Worm (Caenorhabditis elegans) whole organism, L3 larva: ENCODE data around the gene unc-50.

Experiments
- R02D3.7 ChIP-seq: fragments of 150-350 bp; optimal IDR thresholded peaks from 2 replicates; lab custom pipeline; 2014; ENCODE audit warnings: missing biosample characterization, missing genetic modification characterization
- ZK546.5 ChIP-seq: sonication (generic microtip); optimal IDR thresholded peaks from 2 replicates; lab custom pipeline; 2017; ENCODE audit warnings: missing biosample characterization, missing genetic modification characterization
- aly-2 ChIP-seq: fragments of 150-350 bp; optimal IDR thresholded peaks from 2 replicates; lab custom pipeline; 2014; ENCODE audit warnings: missing biosample characterization, missing genetic modification characterization
- ceh-16 ChIP-seq: sonication (generic microtip); optimal IDR thresholded peaks from 2 replicates; lab custom pipeline; 2017; ENCODE audit warnings: missing biosample characterization, missing genetic modification characterization
- ceh-28 ChIP-seq: fragments of 150-350 bp; optimal IDR thresholded peaks from 2 replicates; lab custom pipeline; 2014; ENCODE audit warnings: missing biosample characterization, missing genetic modification reagents, missing genetic modification characterization
- ceh-82 ChIP-seq: fragments of 150-350 bp; optimal IDR thresholded peaks from 2 replicates; lab custom pipeline; 2014; ENCODE audit warnings: missing biosample characterization, missing genetic modification characterization
- ceh-9 ChIP-seq: sonication (generic microtip); optimal IDR thresholded peaks from 2 replicates; lab custom pipeline; 2018; ENCODE audit warnings: missing biosample characterization, missing genetic modification characterization
- daf-12 ChIP-seq: fragments of 150-350 bp; optimal IDR thresholded peaks from 2 replicates; lab custom pipeline; 2014; ENCODE audit warnings: missing biosample characterization, missing genetic modification reagents, missing genetic modification characterization
- egl-27 ChIP-seq: sonication (generic microtip); optimal IDR thresholded peaks from 4 replicates; lab custom pipeline; 2017; ENCODE audit warnings: missing biosample characterization, missing genetic modification reagents, missing genetic modification characterization
- egl-5 ChIP-seq: fragments of 150-350 bp; optimal IDR thresholded peaks from 2 replicates; lab custom pipeline; 2017; ENCODE audit warnings: missing biosample characterization, missing genetic modification reagents, missing genetic modification characterization, inconsistent platforms
- elt-1 ChIP-seq: fragments of 150-350 bp; optimal IDR thresholded peaks from 2 replicates; lab custom pipeline; 2014; ENCODE audit warnings: missing biosample characterization, missing genetic modification characterization
- elt-3 ChIP-seq, 3 experiments: fragments of 150-350 bp in 1 of 3; sonication (generic microtip) in 2 of 3; optimal IDR thresholded peaks; 2 replicates in 2 of 3; 4 replicates in 1 of 3; lab custom pipeline; 2014 to 2017; ENCODE audit warnings: missing biosample characterization in 3 of 3, missing genetic modification characterization in 3 of 3
- eor-1 ChIP-seq, 2 experiments: fragments of 150-350 bp; optimal IDR thresholded peaks; 2 replicates each; lab custom pipeline; 2014 to 2018; ENCODE audit warnings: missing biosample characterization in 2 of 2, missing genetic modification characterization in 2 of 2
- fkh-10 ChIP-seq: sonication (generic microtip); optimal IDR thresholded peaks from 2 replicates; lab custom pipeline; 2017; ENCODE audit warnings: missing biosample characterization, missing genetic modification reagents, missing genetic modification characterization
- fkh-2 ChIP-seq: fragments of 150-350 bp; optimal IDR thresholded peaks from 2 replicates; lab custom pipeline; 2014; ENCODE audit warnings: missing biosample characterization, missing genetic modification reagents, missing genetic modification characterization
- fos-1 ChIP-seq: fragments of 150-350 bp; optimal IDR thresholded peaks from 2 replicates; lab custom pipeline; 2014; ENCODE audit warnings: missing biosample characterization, missing genetic modification characterization
- hmg-11 ChIP-seq: sonication (generic microtip); optimal IDR thresholded peaks from 2 replicates; lab custom pipeline; 2016; ENCODE audit warnings: missing genetic modification characterization, missing compliant biosample characterization
- jun-1 ChIP-seq: fragments of 150-350 bp; optimal IDR thresholded peaks from 2 replicates; lab custom pipeline; 2014; ENCODE audit warnings: missing biosample characterization, missing genetic modification reagents, missing genetic modification characterization
- lin-39 ChIP-seq: fragments of 150-350 bp; optimal IDR thresholded peaks from 2 replicates; lab custom pipeline; 2018; ENCODE audit warnings: missing biosample characterization, missing genetic modification reagents, missing genetic modification characterization
- lsy-12 ChIP-seq: sonication (generic microtip); optimal IDR thresholded peaks from 2 replicates; lab custom pipeline; 2016; ENCODE audit warnings: mild to moderate bottlenecking, missing genetic modification characterization, missing compliant biosample characterization
- mml-1 ChIP-seq: fragments of 150-350 bp; sonication (generic microtip); optimal IDR thresholded peaks from 3 replicates; lab custom pipeline; 2014; ENCODE audit warnings: missing biosample characterization, missing genetic modification characterization
- nhr-12 ChIP-seq: fragments of 150-350 bp; optimal IDR thresholded peaks from 2 replicates; lab custom pipeline; 2014; ENCODE audit warnings: missing biosample characterization, missing genetic modification characterization
- nhr-23 ChIP-seq: fragments of 150-350 bp; optimal IDR thresholded peaks from 2 replicates; lab custom pipeline; 2014; ENCODE audit warnings: missing biosample characterization, missing genetic modification reagents, missing genetic modification characterization
- nhr-237 ChIP-seq: fragments of 150-350 bp; optimal IDR thresholded peaks from 2 replicates; lab custom pipeline; 2014; ENCODE audit warnings: missing biosample characterization, missing genetic modification characterization
- nhr-25 ChIP-seq: sonication (generic microtip); optimal IDR thresholded peaks from 2 replicates; lab custom pipeline; 2017; ENCODE audit warnings: missing biosample characterization, missing genetic modification characterization
- nhr-28 ChIP-seq: fragments of 150-350 bp; optimal IDR thresholded peaks from 2 replicates; lab custom pipeline; 2014; ENCODE audit warnings: missing biosample characterization, missing genetic modification characterization
- nhr-43 ChIP-seq: sonication (generic microtip); optimal IDR thresholded peaks from 2 replicates; lab custom pipeline; 2016; ENCODE audit warnings: mild to moderate bottlenecking, missing genetic modification characterization, missing compliant biosample characterization; ENCODE audit not compliant: poor library complexity, severe bottlenecking
- nhr-67 ChIP-seq: fragments of 150-350 bp; optimal IDR thresholded peaks from 2 replicates; lab custom pipeline; 2014; ENCODE audit warnings: missing biosample characterization, missing genetic modification characterization
- nhr-76 ChIP-seq: fragments of 150-350 bp; sonication (generic microtip); optimal IDR thresholded peaks from 5 replicates; lab custom pipeline; 2014; ENCODE audit warnings: missing biosample characterization, missing genetic modification characterization
- nhr-77 ChIP-seq: fragments of 150-350 bp; optimal IDR thresholded peaks from 2 replicates; lab custom pipeline; 2014; ENCODE audit warnings: missing biosample characterization, missing genetic modification characterization
- sea-2 ChIP-seq: fragments of 150-350 bp; sonication (generic microtip); optimal IDR thresholded peaks from 4 replicates; lab custom pipeline; 2014; ENCODE audit warnings: missing biosample characterization, missing genetic modification reagents, missing genetic modification characterization
- tbx-2 ChIP-seq: sonication (generic microtip); optimal IDR thresholded peaks from 2 replicates; lab custom pipeline; 2016; ENCODE audit warnings: mild to moderate bottlenecking, missing genetic modification characterization, missing compliant biosample characterization
- unc-39 ChIP-seq: sonication (generic microtip); optimal IDR thresholded peaks from 4 replicates; lab custom pipeline; 2017; ENCODE audit warnings: missing biosample characterization, missing genetic modification characterization
- unc-62 ChIP-seq: fragments of 150-350 bp; sonication (generic microtip); optimal IDR thresholded peaks from 4 replicates; lab custom pipeline; 2014; ENCODE audit warnings: missing biosample characterization, missing genetic modification reagents, missing genetic modification characterization
- zag-1 ChIP-seq: fragments of 150-350 bp; optimal IDR thresholded peaks from 2 replicates; lab custom pipeline; 2014; ENCODE audit warnings: missing biosample characterization, missing genetic modification characterization
- ztf-4 ChIP-seq: fragments of 150-350 bp; optimal IDR thresholded peaks from 2 replicates; lab custom pipeline; 2014; ENCODE audit warnings: missing biosample characterization, missing genetic modification characterization

unc-50 gene

ce11 chrIII:10353423-10353822 lies 35.5 kb upstream of the unc-50 start:
- TF ChIP-seq nhr-28 (tag; lab: Kevin White, UChicago) = no peak
- TF ChIP-seq jun-1 = no peak
- no peak for TF ChIP-seq egl-5 (tag; lab: Kevin White, UChicago)
- TF ChIP-seq nhr-237 (tag; lab: Kevin White, UChicago) = no peak
- TF ChIP-seq ZK546.5 (tag; lab: Kevin White, UChicago) = no peak
- no peak for TF ChIP-seq hmg-11 (tag; lab: Kevin White, UChicago)
- TF ChIP-seq ztf-4 (tag; lab: Kevin White, UChicago) = no peak
- no peak for TF ChIP-seq ceh-82 (tag; lab: Kevin White, UChicago)
- TF ChIP-seq egl-27 = no peak
- TF ChIP-seq R02D3.7 (tag; lab: Kevin White, UChicago) = no peak
- TF ChIP-seq tbx-2 (tag; lab: Kevin White, UChicago) = no peak
- no peak for TF ChIP-seq mml-1 (tag; lab: Kevin White, UChicago)
- TF ChIP-seq nhr-23 (tag; lab: Kevin White, UChicago) = no peak
- no peak for TF ChIP-seq ceh-9 (tag; lab: Kevin White, UChicago)
- no peak for TF ChIP-seq fkh-2 (tag; lab: Kevin White, UChicago)

ce11 chrIII:10351595-10352207 lies 33.7 kb upstream of the unc-50 start, which contains the start of gene T07C4.3:
Gene T07C4.3, plus strand, starts transcription at chrIII:10352157.
- TF ChIP-seq elt-3 (tag; optimal IDR thresholded peaks at IDR 0.05; lab: Kevin White, UChicago) (no peak), ceh-9 (tag; lab: Kevin White, UChicago) (no peak)

- TF ChIP-seq unc-62 (GFP tag; lab: Kevin White, UChicago) = no peak
- TF ChIP-seq unc-39 = no peak
- no peak for TF ChIP-seq sea-2 (GFP tag; lab: Kevin White, UChicago)
These were observed 29.1 kb upstream of the unc-50 start, which contains the start of gene tbx-8 for ce11 chrIII:10347049-10347448. Gene tbx-8, plus strand, starts transcription at chrIII:10347349.

ce11 chrIII:10344762-10345161 lies 26.8 kb upstream of the unc-50 start:
- TF ChIP-seq zag-1 (tag; lab: Kevin White, UChicago) = no peak
- TF ChIP-seq daf-12 = no peak
- TF ChIP-seq unc-62 (GFP tag; lab: Kevin White, UChicago) = no peak
- no peak for TF ChIP-seq ceh-16 (tag; lab: Kevin White, UChicago)
- TF ChIP-seq nhr-12 (tag; lab: Kevin White, UChicago) = no peak
- TF ChIP-seq nhr-28 (tag; lab: Kevin White, UChicago) = no peak
- no peak for TF ChIP-seq ceh-28 (tag; lab: Kevin White, UChicago)
- TF ChIP-seq fkh-10 (GFP tag; lab: Kevin White, UChicago) = no peak
- no peak for TF ChIP-seq eor-1 (tag; optimal IDR thresholded peaks at IDR 0.05; lab: Kevin White, UChicago)
- TF ChIP-seq lsy-12 (tag; lab: Kevin White, UChicago) = no peak
- TF ChIP-seq nhr-25 (tag; lab: Kevin White, UChicago) = no peak
- TF ChIP-seq elt-3 (tag; optimal IDR thresholded peaks at IDR 0.05; lab: Kevin White, UChicago) = no peak
- no peak for TF ChIP-seq lin-39 (tag; lab: Kevin White, UChicago)
- no peak for TF ChIP-seq elt-1 (tag; lab: Kevin White, UChicago)
- no peak for TF ChIP-seq nhr-77 (tag; lab: Kevin White, UChicago)
- TF ChIP-seq nhr-43 (tag; lab: Kevin White, UChicago) = no peak
- no peak for TF ChIP-seq nhr-67
- no peak for TF ChIP-seq aly-2 (tag; lab: Kevin White, UChicago)
- no peak for TF ChIP-seq fkh-2 (tag; lab: Kevin White, UChicago)

ce11 chrIII:10341758-10342157 lies 23.8 kb upstream of the unc-50 start, which contains the start of gene tbx-9:
Gene tbx-9, minus strand, starts transcription at chrIII:10341858.
- no peak for TF ChIP-seq ztf-4 (tag; lab: Kevin White, UChicago)
- no peak for TF ChIP-seq fos-1
- no peak for TF ChIP-seq nhr-28 (tag; lab: Kevin White, UChicago)
- TF ChIP-seq lin-39 (tag; lab: Kevin White, UChicago) = no peak
- TF ChIP-seq elt-3 (tag; optimal IDR thresholded peaks at IDR 0.05; lab: Kevin White, UChicago) = no peak
- no peak for TF ChIP-seq nhr-76 (tag; lab: Kevin White, UChicago)
- TF ChIP-seq egl-27 = no peak
